Worm (Caenorhabditis elegans): ENCODE measurements around the gene ckk-1.

DNA sequence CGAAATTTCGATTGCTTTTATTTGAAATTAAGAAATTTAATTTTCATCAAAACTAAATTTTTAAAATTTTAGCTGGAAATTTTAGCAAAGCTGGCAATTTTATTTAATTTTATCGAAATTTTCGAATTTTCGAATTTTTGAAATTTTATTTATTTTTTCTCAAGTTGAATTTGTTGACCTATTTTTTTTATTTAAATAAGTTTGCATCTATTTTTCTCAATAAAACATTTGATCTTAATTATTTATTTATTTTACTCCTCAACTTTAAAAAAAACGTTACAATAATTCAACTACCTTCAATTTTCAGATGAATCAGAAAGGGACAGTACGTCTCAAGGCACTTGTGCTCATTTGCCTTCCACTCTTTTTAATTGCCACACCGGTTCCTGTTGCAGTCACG lies 10.4 kb upstream of the ckk-1 start, which contains the start of gene daf-4:
- no peak for TF ChIP-seq dao-5 (tag; optimal IDR thresholded peaks at IDR 0.05)
- no peak for TF ChIP-seq W03F9.2 (tag; optimal IDR thresholded peaks at IDR 0.05)
- no peak for TF ChIP-seq him-1 (tag; optimal IDR thresholded peaks at IDR 0.05)
